Worm (Caenorhabditis elegans) whole organism, young adult: ENCODE data around the gene Y66D12A.6.

Experiments
- egl-44 ChIP-seq: fragments of 200-800 bp; sonication (Bioruptor generic); IDR thresholded peaks from 2 replicates; pipeline ENCODE4 v1.3.6; 2022; ENCODE audit warnings: missing genetic modification reagents, missing genetic modification characterization, missing compliant biosample characterization
- lsy-27 ChIP-seq: sonication (generic microtip); optimal IDR thresholded peaks from 2 replicates; lab custom pipeline; 2017; ENCODE audit warnings: missing genetic modification characterization, mild to moderate bottlenecking, missing compliant biosample characterization, antibody characterized with exemption, missing genotype, borderline replicate concordance; ENCODE audit not compliant: insufficient read depth
- nfya-1 ChIP-seq: sonication (generic microtip); optimal IDR thresholded peaks from 2 replicates; lab custom pipeline; 2017; ENCODE audit warnings: antibody characterized with exemption, missing compliant biosample characterization, missing genetic modification characterization, borderline replicate concordance; ENCODE audit not compliant: insufficient read depth

- TF ChIP-seq lsy-27 (tag; lab: Kevin White, UChicago), result no peak
- no peak for TF ChIP-seq egl-44
- TF ChIP-seq nfya-1, result no peak
Observed at ce11 chrIII:11592096-11592495, 10.9 kb upstream of the Y66D12A.6 start.
